Fruit fly (Drosophila melanogaster) whole organism, embryonic: ENCODE results near the gene CG14659.
A peak's percentile ranks its signal among the peaks of the same experiment; 100 is the strongest.

Experiments
- Aef1 ChIP-seq: fragments of 200-800 bp; sonication (Bioruptor generic); IDR thresholded peaks from 3 replicates; pipeline ENCODE4 v1.3.6; 2022; ENCODE audit warnings: missing biosample characterization, missing genetic modification characterization
- Awh ChIP-seq: fragments of 200-800 bp; sonication (Bioruptor generic); IDR thresholded peaks from 2 replicates; pipeline ENCODE4, ENCODE4 v1.3.6; 2022; ENCODE audit warnings: missing biosample characterization, missing genetic modification characterization
- B-H2 ChIP-seq: fragments of 200-800 bp; sonication (Bioruptor generic); optimal IDR thresholded peaks from 2 replicates; lab custom pipeline; 2018; ENCODE audit warnings: missing biosample characterization, mild to moderate bottlenecking, missing genetic modification characterization
- Bteb2 ChIP-seq: fragments of 200-800 bp; sonication (Bioruptor generic); optimal IDR thresholded peaks from 2 replicates; lab custom pipeline; 2016; ENCODE audit warnings: missing biosample characterization, missing genetic modification characterization
- CG1024 ChIP-seq: fragments of 200-800 bp; sonication (Bioruptor generic); IDR thresholded peaks from 2 replicates; pipeline ENCODE4 v1.3.6; 2022; ENCODE audit warnings: missing biosample characterization, missing genetic modification characterization
- CG10979 ChIP-seq: fragments of 200-800 bp; sonication (Bioruptor generic); optimal IDR thresholded peaks from 2 replicates; lab custom pipeline; 2018; ENCODE audit warnings: missing biosample characterization, mild to moderate bottlenecking, missing genetic modification characterization, moderate library complexity
- CG11093 ChIP-seq: fragments of 200-800 bp; sonication (Bioruptor generic); IDR thresholded peaks from 3 replicates; pipeline ENCODE4 v1.3.6; 2022; ENCODE audit warnings: missing biosample characterization, missing genetic modification characterization
- CG11695 ChIP-seq: fragments of 200-800 bp; sonication (Bioruptor generic); IDR thresholded peaks from 3 replicates; pipeline ENCODE4 v1.3.6; 2022; ENCODE audit warnings: missing biosample characterization, missing genetic modification characterization
- CG12391 ChIP-seq: fragments of 200-800 bp; sonication (Bioruptor generic); optimal IDR thresholded peaks from 3 replicates; lab custom pipeline; 2018; ENCODE audit warnings: missing biosample characterization, mild to moderate bottlenecking, missing genetic modification characterization, moderate library complexity
- CG12659 ChIP-seq: fragments of 200-800 bp; sonication (Bioruptor generic); optimal IDR thresholded peaks from 3 replicates; lab custom pipeline; 2017; ENCODE audit warnings: mild to moderate bottlenecking, missing biosample characterization, missing genetic modification reagents, missing genetic modification characterization
- CG12744 ChIP-seq: fragments of 200-800 bp; sonication (Bioruptor generic); optimal IDR thresholded peaks from 2 replicates; lab custom pipeline; 2016; ENCODE audit warnings: missing biosample characterization, missing genetic modification characterization
- CG14014 ChIP-seq: fragments of 200-800 bp; sonication (Bioruptor generic); IDR thresholded peaks from 2 replicates; pipeline ENCODE4 v1.3.6; 2022; ENCODE audit warnings: missing biosample characterization, missing genetic modification characterization
- CG14667 ChIP-seq: fragments of 200-800 bp; sonication (Bioruptor generic); IDR thresholded peaks from 2 replicates; pipeline ENCODE4 v1.3.6; 2022; ENCODE audit warnings: missing biosample characterization, missing genetic modification characterization
- CG15011 ChIP-seq: fragments of 200-800 bp; sonication (Bioruptor generic); optimal IDR thresholded peaks from 3 replicates; lab custom pipeline; 2018; ENCODE audit warnings: missing biosample characterization, mild to moderate bottlenecking, missing genetic modification characterization
- CG15269 ChIP-seq: fragments of 200-800 bp; sonication (Bioruptor generic); optimal IDR thresholded peaks from 2 replicates; lab custom pipeline; 2018; ENCODE audit warnings: missing biosample characterization, mild to moderate bottlenecking, missing genetic modification characterization, moderate library complexity
- CG1603 ChIP-seq: fragments of 200-800 bp; sonication (Bioruptor generic); optimal IDR thresholded peaks from 2 replicates; lab custom pipeline; 2019; ENCODE audit warnings: missing biosample characterization, mild to moderate bottlenecking, missing genetic modification characterization, moderate library complexity
- CG17912 ChIP-seq: fragments of 200-800 bp; sonication (Bioruptor generic); optimal IDR thresholded peaks from 2 replicates; lab custom pipeline; 2018; ENCODE audit warnings: missing biosample characterization, mild to moderate bottlenecking, missing genetic modification characterization
- CG2678 ChIP-seq: fragments of 200-800 bp; sonication (Bioruptor generic); optimal IDR thresholded peaks from 3 replicates; lab custom pipeline; 2019; ENCODE audit warnings: missing biosample characterization, mild to moderate bottlenecking, missing genetic modification characterization, moderate library complexity
- CG34422 ChIP-seq: fragments of 200-800 bp; sonication (Bioruptor generic); IDR thresholded peaks from 3 replicates; pipeline ENCODE4 v1.3.6; 2022; ENCODE audit warnings: missing biosample characterization, missing genetic modification characterization
- CG3995 ChIP-seq: fragments of 200-800 bp; sonication (Bioruptor generic); optimal IDR thresholded peaks from 3 replicates; lab custom pipeline; 2016; ENCODE audit warnings: missing biosample characterization, missing genetic modification characterization
- CG43689 ChIP-seq: fragments of 200-800 bp; sonication (Bioruptor generic); IDR thresholded peaks from 2 replicates; pipeline ENCODE4 v1.3.6; 2022; ENCODE audit warnings: missing biosample characterization, missing genetic modification characterization
- CG4820 ChIP-seq: fragments of 200-800 bp; sonication (Bioruptor generic); optimal IDR thresholded peaks from 3 replicates; lab custom pipeline; 2016; ENCODE audit warnings: missing biosample characterization, missing genetic modification characterization
- CG6654 ChIP-seq: fragments of 200-800 bp; sonication (Bioruptor generic); optimal IDR thresholded peaks from 2 replicates; lab custom pipeline; 2017; ENCODE audit warnings: missing biosample characterization, mild to moderate bottlenecking, missing genetic modification characterization
- CG6854 ChIP-seq: fragments of 200-800 bp; sonication (Bioruptor generic); optimal IDR thresholded peaks from 3 replicates; lab custom pipeline; 2017; ENCODE audit warnings: missing biosample characterization, mild to moderate bottlenecking, missing genetic modification characterization
- CG7556 ChIP-seq: fragments of 200-800 bp; sonication (Bioruptor generic); optimal IDR thresholded peaks from 2 replicates; lab custom pipeline; 2017; ENCODE audit warnings: missing biosample characterization, mild to moderate bottlenecking, missing genetic modification characterization
- CG7963 ChIP-seq: fragments of 200-800 bp; sonication (Bioruptor generic); IDR thresholded peaks from 3 replicates; pipeline ENCODE4 v1.3.6; 2022; ENCODE audit warnings: missing biosample characterization, missing genetic modification characterization; ENCODE audit not compliant: partially characterized antibody
- CG8290 ChIP-seq, 3 experiments: fragments of 200-800 bp; sonication (Bioruptor generic); optimal IDR thresholded peaks; 2 replicates each; lab custom pipeline; 2016 to 2019; ENCODE audit warnings: missing biosample characterization in 3 of 3, missing genetic modification characterization in 3 of 3, mild to moderate bottlenecking in 2 of 3, moderate library complexity in 1 of 3
- CG9727 ChIP-seq: fragments of 200-800 bp; sonication (Bioruptor generic); optimal IDR thresholded peaks from 3 replicates; lab custom pipeline; 2017; ENCODE audit warnings: missing biosample characterization, mild to moderate bottlenecking, missing genetic modification characterization
- CkIIα-i1 ChIP-seq: fragments of 200-800 bp; sonication (Bioruptor generic); IDR thresholded peaks from 2 replicates; pipeline ENCODE4 v1.3.6; 2022; ENCODE audit warnings: missing biosample characterization, missing genetic modification characterization
- D ChIP-seq, 2 experiments: fragments of 200-800 bp in 1 of 2; fragments of >200 bp in 1 of 2; sonication (Bioruptor generic) in 1 of 2; optimal IDR thresholded peaks; 2 replicates in 1 of 2; 3 replicates in 1 of 2; lab custom pipeline; 2017; ENCODE audit warnings: mild to moderate bottlenecking in 1 of 2, missing biosample characterization in 1 of 2, missing genetic modification characterization in 1 of 2, missing genetic modification reagents in 1 of 2
- D19A ChIP-seq: fragments of 200-800 bp; optimal IDR thresholded peaks from 3 replicates; lab custom pipeline; 2019; ENCODE audit warnings: missing biosample characterization, mild to moderate bottlenecking, missing genetic modification characterization, moderate library complexity
- Dip3 ChIP-seq: fragments of 200-800 bp; sonication (Bioruptor generic); optimal IDR thresholded peaks from 3 replicates; lab custom pipeline; 2016; ENCODE audit warnings: missing biosample characterization, missing genetic modification characterization
- Ets65A ChIP-seq: fragments of 200-800 bp; sonication (Bioruptor generic); peaks from one replicate; lab custom pipeline; 2016; ENCODE audit warnings: missing biosample characterization, missing genetic modification characterization
- HLH3B ChIP-seq: fragments of 200-800 bp; sonication (Bioruptor generic); IDR thresholded peaks from 2 replicates; pipeline ENCODE4 v1.3.6; 2022; ENCODE audit warnings: missing biosample characterization, missing genetic modification characterization
- Hsf ChIP-seq: fragments of 200-800 bp; sonication (Bioruptor generic); optimal IDR thresholded peaks from 3 replicates; lab custom pipeline; 2016; ENCODE audit warnings: missing biosample characterization, missing genetic modification characterization
- MESR4 ChIP-seq: fragments of 200-800 bp; sonication (Bioruptor generic); optimal IDR thresholded peaks from 2 replicates; lab custom pipeline; 2018; ENCODE audit warnings: missing biosample characterization, mild to moderate bottlenecking, missing genetic modification characterization, moderate library complexity
- NFAT ChIP-seq: fragments of 200-800 bp; sonication (Bioruptor generic); IDR thresholded peaks from 2 replicates; pipeline ENCODE4 v1.3.6; 2022; ENCODE audit warnings: missing biosample characterization, missing genetic modification characterization
- Neu2 ChIP-seq: fragments of 200-800 bp; sonication (Bioruptor generic); optimal IDR thresholded peaks from 3 replicates; lab custom pipeline; 2016; ENCODE audit warnings: missing biosample characterization, missing genetic modification characterization, borderline replicate concordance
- ato ChIP-seq: fragments of 200-800 bp; sonication (Bioruptor generic); IDR thresholded peaks from 2 replicates; pipeline ENCODE4 v1.3.6; 2022; ENCODE audit warnings: missing biosample characterization, missing genetic modification characterization; ENCODE audit not compliant: partially characterized antibody
- br ChIP-seq: fragments of >200 bp; optimal IDR thresholded peaks from 2 replicates; lab custom pipeline; 2017
- cad ChIP-seq: fragments of >200 bp; optimal IDR thresholded peaks from 2 replicates; lab custom pipeline; 2017; ENCODE audit warnings: missing biosample characterization, missing genetic modification characterization
- cg ChIP-seq: fragments of 200-800 bp; sonication (Bioruptor generic); optimal IDR thresholded peaks from 3 replicates; lab custom pipeline; 2019; ENCODE audit warnings: missing biosample characterization, mild to moderate bottlenecking, missing genetic modification characterization, moderate library complexity
- chinmo ChIP-seq: fragments of 200-800 bp; sonication (Bioruptor generic); IDR thresholded peaks from 4 replicates; pipeline ENCODE4 v1.3.6; 2022; ENCODE audit warnings: missing biosample characterization, missing genetic modification characterization; ENCODE audit not compliant: partially characterized antibody
- disco-r ChIP-seq: fragments of 200-800 bp; sonication (Bioruptor generic); optimal IDR thresholded peaks from 2 replicates; lab custom pipeline; 2016; ENCODE audit warnings: missing biosample characterization, missing genetic modification characterization
- emc ChIP-seq: fragments of 200-800 bp; sonication (Bioruptor generic); optimal IDR thresholded peaks from 2 replicates; lab custom pipeline; 2016; ENCODE audit warnings: missing biosample characterization, missing genetic modification characterization
- fd64A ChIP-seq: fragments of 200-800 bp; sonication (Bioruptor generic); optimal IDR thresholded peaks from 3 replicates; lab custom pipeline; 2018; ENCODE audit warnings: missing biosample characterization, mild to moderate bottlenecking, missing genetic modification characterization
- gce ChIP-seq: fragments of 200-800 bp; sonication (Bioruptor generic); IDR thresholded peaks from 3 replicates; pipeline ENCODE4 v1.3.6; 2022; ENCODE audit warnings: missing biosample characterization, missing genetic modification characterization
- stc ChIP-seq: fragments of 200-800 bp; sonication (Bioruptor generic); IDR thresholded peaks from 2 replicates; pipeline ENCODE4 v1.3.6; 2022; ENCODE audit warnings: missing biosample characterization, missing genetic modification characterization
- unc-4 ChIP-seq: fragments of 200-800 bp; sonication (Bioruptor generic); IDR thresholded peaks from 2 replicates; pipeline ENCODE4 v1.3.6; 2022; ENCODE audit warnings: missing biosample characterization, missing genetic modification characterization; ENCODE audit not compliant: partially characterized antibody

CG14659 gene

DNA sequence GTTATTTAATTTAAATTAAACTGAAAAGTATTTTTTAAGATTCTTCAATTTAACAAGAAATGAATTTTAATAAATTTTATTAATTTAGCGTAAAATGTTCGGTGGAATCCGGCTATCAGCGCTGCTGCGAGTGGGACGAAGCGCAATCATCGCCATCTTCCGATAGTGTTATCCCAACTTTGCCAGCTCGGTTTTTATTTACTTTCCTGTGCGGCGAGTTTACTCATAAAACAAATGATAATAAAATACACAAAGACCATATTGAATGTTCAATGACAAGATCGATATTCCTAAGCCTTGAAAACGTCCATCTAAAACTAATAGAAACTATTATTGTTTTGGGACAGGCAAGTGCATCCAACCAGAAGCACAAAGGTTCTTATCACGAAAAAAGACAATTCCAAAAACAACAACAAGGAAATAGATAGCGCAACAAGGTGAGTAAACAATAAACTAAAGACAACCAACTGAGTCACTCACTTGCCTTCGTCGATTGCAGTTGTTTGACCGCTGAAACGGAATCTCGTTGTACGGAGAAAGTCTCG lies 17.9 kb downstream of the CG14659 start (continued):
- peak; percentile 61 for TF ChIP-seq CG15011 (GFP tag; lab: Kevin White, UChicago)
- TF ChIP-seq CG9727 = peak; percentile 67
- TF ChIP-seq emc (GFP tag; lab: Kevin White, UChicago) = no peak
- peak; percentile 5 for TF ChIP-seq Bteb2 (GFP tag; lab: Kevin White, UChicago)
- TF ChIP-seq CG4820 (GFP tag; lab: Kevin White, UChicago) = no peak
- TF ChIP-seq CG12391 (tag; lab: Kevin White, UChicago) = peak; percentile 53
- 0 out of 2 replicates have a peak, but pooled peaks have one; percentile 48 for TF ChIP-seq ato (GFP tag; lab: Robert Waterston, UW)
- TF ChIP-seq CG7556 (GFP tag; lab: Kevin White, UChicago) = peak; percentile 49
- peak; percentile 68; the same call in 1 of the 3 replicates for TF ChIP-seq gce (GFP tag; lab: Robert Waterston, UW)
- peak; percentile 48; the same call in 1 of the 2 replicates for TF ChIP-seq stc (GFP tag; lab: Robert Waterston, UW)
- no peak for TF ChIP-seq Neu2 (GFP tag; lab: Kevin White, UChicago)
- peak; percentile 56 for TF ChIP-seq CG8290 (GFP tag; optimal IDR thresholded peaks at IDR 0.05; lab: Kevin White, UChicago)
- TF ChIP-seq CG8290 (tag; optimal IDR thresholded peaks at IDR 0.05; lab: Kevin White, UChicago) = peak; percentile 70 to 89
- no peak for TF ChIP-seq cad
- TF ChIP-seq MESR4 (GFP tag; lab: Kevin White, UChicago) = peak; percentile 77
- TF ChIP-seq fd64A (GFP tag; lab: Kevin White, UChicago) = peak; percentile 83
- TF ChIP-seq chinmo (GFP tag; lab: Robert Waterston, UW) = 0 out of 4 replicates have a peak, but pooled peaks have one; percentile 66
- TF ChIP-seq CG12659 (GFP tag; lab: Kevin White, UChicago) = peak; percentile 79
- peak; percentile 94 for TF ChIP-seq CG1024 (GFP tag; lab: Robert Waterston, UW)
- TF ChIP-seq CG12744 (GFP tag; lab: Kevin White, UChicago) = peak; percentile 53
- TF ChIP-seq CG11093 = peak; percentile 47; the same call in 1 of the 3 replicates
- TF ChIP-seq CG6654 (GFP tag; lab: Kevin White, UChicago) = no peak
- peak; percentile 79 for TF ChIP-seq CG34422
- TF ChIP-seq CG1603 = peak; percentile 79
- TF ChIP-seq B-H2 = peak; percentile 48
- TF ChIP-seq CG14667 = no peak
- TF ChIP-seq CG14014 = peak; percentile 47; the same call in 1 of the 2 replicates
- no peak for TF ChIP-seq CkIIα-i1
- TF ChIP-seq Ets65A (GFP tag; lab: Kevin White, UChicago) = peak; percentile 64
- no peak for TF ChIP-seq CG15269 (tag; lab: Kevin White, UChicago)
- peak; percentile 26 for TF ChIP-seq CG3995
- peak; percentile 39; the same call in 1 of the 2 replicates for TF ChIP-seq HLH3B (GFP tag; lab: Robert Waterston, UW)
- TF ChIP-seq cg (GFP tag; lab: Kevin White, UChicago) = no peak
- 0 out of 3 replicates have a peak, but pooled peaks have one; percentile 32 for TF ChIP-seq CG11695 (GFP tag; lab: Robert Waterston, UW)
- peak; percentile 83 for TF ChIP-seq CG17912 (GFP tag; lab: Kevin White, UChicago)
- peak; percentile 38; the same call in 1 of the 2 replicates for TF ChIP-seq NFAT (GFP tag; lab: Robert Waterston, UW)
- peak; percentile 36; the same call in 1 of the 2 replicates for TF ChIP-seq CG43689 (GFP tag; lab: Robert Waterston, UW)
- TF ChIP-seq CG2678 (tag; lab: Kevin White, UChicago) = no peak
- TF ChIP-seq Awh (GFP tag; lab: Robert Waterston, UW) = peak; percentile 72; the same call in 1 of the 2 replicates
- TF ChIP-seq CG10979 (tag; lab: Kevin White, UChicago) = peak; percentile 49
- peak; percentile 5 for TF ChIP-seq Hsf (GFP tag; lab: Kevin White, UChicago)
- TF ChIP-seq br (lab: Kevin White, UChicago) = no peak
- TF ChIP-seq D (optimal IDR thresholded peaks at IDR 0.05; lab: Kevin White, UChicago) = no peak
- peak; percentile 65 for TF ChIP-seq D (GFP tag; optimal IDR thresholded peaks at IDR 0.05; lab: Kevin White, UChicago)
- peak; percentile 43 for TF ChIP-seq D19A (tag; lab: Kevin White, UChicago)
- TF ChIP-seq Dip3 = no peak
- TF ChIP-seq disco-r = no peak
- peak; percentile 62 for TF ChIP-seq unc-4 (GFP tag; lab: Robert Waterston, UW)
- TF ChIP-seq Aef1 (GFP tag; lab: Robert Waterston, UW) = peak; percentile 67; the same call in 2 of the 3 replicates
- TF ChIP-seq CG6854 (GFP tag; lab: Kevin White, UChicago) = peak; percentile 68
- peak; percentile 51; the same call in 1 of the 3 replicates for TF ChIP-seq CG7963 (GFP tag; lab: Robert Waterston, UW)
